Worm (Caenorhabditis elegans): ENCODE results near the gene K12H6.6.

- TF ChIP-seq pha-4 (tag; optimal IDR thresholded peaks at IDR 0.05): no peak
- TF ChIP-seq ama-1 (optimal IDR thresholded peaks at IDR 0.05): no peak
- no peak for TF ChIP-seq nhr-11 (tag; optimal IDR thresholded peaks at IDR 0.05)
- TF ChIP-seq fkh-10 (GFP tag; optimal IDR thresholded peaks at IDR 0.05): no peak
- no peak for TF ChIP-seq tbx-2 (tag; optimal IDR thresholded peaks at IDR 0.05)
- no peak for TF ChIP-seq nhr-77 (tag; optimal IDR thresholded peaks at IDR 0.05)
- TF ChIP-seq nhr-28 (tag; optimal IDR thresholded peaks at IDR 0.05): no peak
- no peak for TF ChIP-seq zag-1 (tag; optimal IDR thresholded peaks at IDR 0.05)
- TF ChIP-seq nhr-12 (tag; optimal IDR thresholded peaks at IDR 0.05): no peak
- no peak for TF ChIP-seq mdl-1 (tag; optimal IDR thresholded peaks at IDR 0.05)
Observed at ce11 chrII:2780804-2781203, 50.2 kb downstream of the K12H6.6 start.
